Worm (Caenorhabditis elegans) whole organism, L4/young adult: ENCODE results near the gene col-163.

Experiments used
- W03F9.2 ChIP-seq: fragments of 150-350 bp; optimal IDR thresholded peaks from 2 replicates; lab custom pipeline; 2014; ENCODE audit warnings: missing biosample characterization, missing genetic modification characterization
- dao-5 ChIP-seq: sonication (generic microtip); optimal IDR thresholded peaks from 2 replicates; lab custom pipeline; 2016; ENCODE audit warnings: missing genotype, missing genetic modification characterization, moderate library complexity, missing compliant biosample characterization
- him-1 ChIP-seq: sonication (generic microtip); optimal IDR thresholded peaks from 2 replicates; lab custom pipeline; 2016; ENCODE audit warnings: missing genotype, missing genetic modification reagents, missing genetic modification characterization, missing compliant biosample characterization

col-163 gene

DNA sequence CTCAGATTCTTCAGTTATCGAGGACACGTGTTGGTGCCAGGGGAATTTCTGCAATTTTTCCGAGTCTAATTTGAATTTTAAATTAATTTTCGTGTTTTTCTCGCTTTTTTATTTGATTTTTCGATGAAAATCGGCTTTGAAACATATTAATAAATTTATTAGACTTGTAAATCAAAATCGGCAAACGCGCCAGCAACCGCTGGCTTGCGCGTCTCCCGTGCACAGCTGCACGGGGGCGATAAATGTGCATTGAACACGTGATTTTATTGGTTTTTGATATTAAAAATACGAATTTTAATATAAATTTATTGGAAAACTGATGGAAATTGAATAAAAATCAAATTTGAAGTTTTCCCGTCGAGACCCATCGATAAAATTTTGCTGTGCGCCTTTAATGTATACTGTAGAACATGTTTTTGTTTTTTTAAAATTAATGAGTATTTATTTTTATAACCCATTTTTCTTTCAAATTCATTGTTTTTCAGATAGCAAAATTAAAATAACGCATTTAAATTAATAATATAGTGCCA, 19.3 kb upstream of the col-163 start, which contains the start of gene F26F2.7:
Gene F26F2.7, plus strand, starts transcription at position 480 of the 530 bp plus-strand sequence.
- TF ChIP-seq him-1 (tag; lab: Kevin White, UChicago) = peak; percentile 1
- TF ChIP-seq W03F9.2 = peak; percentile 95
- no peak for TF ChIP-seq dao-5 (tag; lab: Kevin White, UChicago)

DNA sequence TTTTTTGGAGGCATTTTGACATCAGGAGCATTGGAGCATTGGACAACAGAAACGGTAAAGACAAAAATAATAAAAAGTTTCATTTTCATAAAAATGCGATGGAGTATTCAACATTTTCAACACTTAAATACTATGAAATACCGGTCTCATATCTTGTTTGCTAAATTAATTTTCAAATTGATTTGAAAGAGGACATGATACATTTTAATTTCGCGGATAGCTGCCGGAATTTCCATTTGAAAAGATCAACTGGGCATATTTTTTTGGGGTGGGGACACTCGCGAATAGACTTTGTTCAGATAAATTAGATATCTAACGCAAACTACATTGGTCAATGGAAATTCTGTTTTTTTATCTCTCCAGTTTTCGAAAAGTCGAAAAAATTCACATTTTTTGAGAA, 5.1 kb upstream of the col-163 start, which contains the start of gene F26F2.10:
Gene F26F2.10, minus strand, starts transcription at position 101 of the 400 bp plus-strand sequence.
- no peak for TF ChIP-seq dao-5 (tag; lab: Kevin White, UChicago)
- TF ChIP-seq W03F9.2 = no peak
- TF ChIP-seq him-1 (tag; lab: Kevin White, UChicago) = no peak

ce11 chrV:20595653-20596052, 4.2 kb upstream of the col-163 start, which contains the start of gene F26F2.11:
Gene F26F2.11 (minus strand): TSS chrV:20595753.
- no peak for TF ChIP-seq him-1 (tag; lab: Kevin White, UChicago)
- TF ChIP-seq W03F9.2 = no peak
- TF ChIP-seq dao-5 (tag; lab: Kevin White, UChicago) = no peak

DNA sequence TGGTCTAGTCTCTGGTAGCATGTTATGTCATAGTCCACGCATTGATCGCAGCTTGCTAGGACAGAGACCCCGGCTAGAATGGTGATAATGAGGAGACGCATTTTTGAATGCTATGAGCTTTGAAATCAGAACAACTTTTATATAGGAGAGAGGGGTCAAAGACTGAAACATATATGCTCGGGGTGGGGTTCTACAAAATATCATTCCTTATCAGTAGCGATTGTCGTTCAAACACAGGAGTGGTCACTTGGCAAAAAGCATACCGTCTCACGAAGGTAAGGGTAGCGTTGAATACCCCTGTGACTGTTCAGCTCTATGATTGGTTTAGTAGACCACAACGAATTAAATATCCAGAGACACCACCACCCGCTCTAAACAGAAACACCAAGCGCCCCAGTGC, 2.8 kb upstream of the col-163 start, which contains the start of gene F46B3.1:
Gene F46B3.1, minus strand, starts transcription at position 101 of the 400 bp plus-strand sequence.
- TF ChIP-seq dao-5 (tag; lab: Kevin White, UChicago) (no peak), him-1 (tag; lab: Kevin White, UChicago) (no peak), W03F9.2 (no peak)

DNA sequence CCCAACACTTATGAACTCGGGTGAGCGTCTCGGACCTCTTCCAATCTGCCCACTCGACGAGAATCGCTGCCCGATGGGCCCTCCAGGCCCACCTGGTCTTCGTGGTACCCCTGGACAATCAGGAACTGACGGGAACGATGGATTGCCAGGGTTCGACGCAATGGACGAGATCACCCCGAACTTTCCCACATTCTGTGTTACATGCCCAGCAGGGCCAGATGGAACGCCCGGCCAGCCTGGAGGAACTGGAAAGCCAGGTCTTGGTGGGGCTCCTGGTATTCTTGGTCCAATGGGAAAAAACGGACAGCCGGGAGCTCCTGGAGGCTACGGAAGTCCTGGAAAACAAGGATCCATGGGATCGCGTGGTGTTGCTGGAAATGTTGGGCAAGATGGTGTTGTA, 809 bp downstream of the col-163 start:
- no peak for TF ChIP-seq W03F9.2
- no peak for TF ChIP-seq dao-5 (tag; lab: Kevin White, UChicago)
- no peak for TF ChIP-seq him-1 (tag; lab: Kevin White, UChicago)

DNA sequence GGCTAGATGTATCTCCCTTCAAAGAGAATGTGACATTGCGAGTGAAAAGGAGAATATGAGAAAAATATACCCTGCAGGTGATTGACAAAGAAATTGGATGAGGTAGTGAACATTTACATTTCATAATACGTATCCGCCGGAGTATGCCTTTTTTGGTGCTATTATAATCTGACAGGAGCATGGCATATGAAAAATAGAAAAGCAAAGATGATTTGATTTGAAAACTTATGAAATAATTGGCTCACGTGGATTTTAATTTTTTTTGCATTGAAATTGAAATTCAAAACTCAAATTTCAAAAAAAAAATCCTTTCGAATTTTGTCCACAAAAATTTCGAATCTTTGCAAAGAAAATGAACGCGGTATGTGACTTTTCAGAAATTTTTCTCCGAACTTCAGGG, 3.1 kb downstream of the col-163 start, which contains the start of gene ttr-11:
Gene ttr-11, plus strand, starts transcription at position 301 of the 400 bp plus-strand sequence.
- no peak for TF ChIP-seq dao-5 (tag; lab: Kevin White, UChicago)
- TF ChIP-seq W03F9.2 = no peak
- TF ChIP-seq him-1 (tag; lab: Kevin White, UChicago) = no peak

- TF ChIP-seq W03F9.2 (no peak), dao-5 (tag; lab: Kevin White, UChicago) (no peak), him-1 (tag; lab: Kevin White, UChicago) (no peak)
These were observed 4.8 kb downstream of the col-163 start, which contains the start of gene ttr-57 for ce11 chrV:20604606-20605155. Gene ttr-57 (plus strand): TSS chrV:20605105.

DNA sequence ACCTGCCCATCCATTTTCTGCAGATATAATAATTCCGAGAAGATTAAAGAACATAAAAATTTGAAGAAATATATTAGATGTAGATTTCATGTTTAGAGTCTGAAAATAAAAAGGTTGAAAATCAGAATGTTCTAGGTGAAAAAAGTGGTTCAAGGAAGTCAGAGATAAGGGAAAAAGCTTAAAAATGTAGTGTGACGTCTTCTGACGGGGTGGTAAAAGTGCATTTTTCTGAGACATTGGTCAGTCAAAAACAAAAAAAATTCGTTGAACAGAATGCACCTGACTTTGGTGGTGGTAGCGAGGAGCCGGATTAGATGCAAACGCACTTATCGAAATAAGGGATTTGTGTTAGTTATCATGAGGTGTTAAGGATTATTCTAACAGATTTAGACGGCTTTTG, 6.7 kb downstream of the col-163 start, which contains the start of gene F46B3.23:
Gene F46B3.23, minus strand, starts transcription at position 101 of the 400 bp plus-strand sequence.
- TF ChIP-seq W03F9.2 = no peak
- no peak for TF ChIP-seq dao-5 (tag; lab: Kevin White, UChicago)
- no peak for TF ChIP-seq him-1 (tag; lab: Kevin White, UChicago)

- TF ChIP-seq him-1 (tag; lab: Kevin White, UChicago) (no peak), dao-5 (tag; lab: Kevin White, UChicago) (no peak), W03F9.2 (no peak)
These were observed 8.8 kb downstream of the col-163 start, which contains the start of gene ttr-12 for ce11 chrV:20608688-20609087. Gene ttr-12 (minus strand): TSS chrV:20608788.

DNA sequence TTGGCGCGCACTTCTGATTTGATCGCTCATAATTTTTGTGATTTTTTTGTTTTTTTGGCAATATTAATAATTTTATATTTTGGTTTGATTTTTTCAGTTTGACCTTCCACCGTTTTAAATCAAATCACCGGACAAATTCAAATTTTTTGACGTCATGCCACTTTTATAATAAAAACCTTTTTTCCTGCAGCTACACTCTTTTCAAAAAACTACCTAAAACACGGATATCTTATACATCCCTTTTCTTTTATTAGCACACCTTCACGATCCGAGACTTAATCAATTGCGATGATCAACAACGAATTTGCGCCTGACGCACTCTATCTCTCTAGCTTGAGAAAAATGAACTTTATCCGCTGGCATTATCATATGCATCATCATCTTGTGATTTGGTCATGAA, 9.6 kb downstream of the col-163 start, which contains the start of gene grd-2:
Gene grd-2, plus strand, starts transcription at position 301 of the 400 bp plus-strand sequence.
- TF ChIP-seq W03F9.2 (no peak), him-1 (tag; lab: Kevin White, UChicago) (no peak), dao-5 (tag; lab: Kevin White, UChicago) (no peak)

DNA sequence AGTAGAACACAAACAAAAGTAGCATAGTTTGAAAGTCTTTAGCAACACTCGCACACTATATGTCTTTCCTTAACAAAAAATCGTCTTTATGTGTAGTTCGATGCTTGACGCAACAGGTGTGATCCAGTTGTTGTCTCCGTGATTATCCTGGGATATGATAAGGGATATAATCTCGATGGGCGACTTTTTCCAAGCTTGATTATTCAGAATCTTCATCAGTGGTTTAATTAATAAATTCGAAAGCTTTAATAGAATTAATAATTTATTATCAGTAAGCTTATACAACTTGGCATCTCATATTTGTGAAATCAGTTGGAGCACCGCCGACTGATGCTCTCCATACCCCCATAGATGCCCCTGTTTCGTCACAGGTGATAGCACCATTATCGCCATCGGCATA, 18.7 kb downstream of the col-163 start, which contains the start of gene F46B3.7:
Gene F46B3.7, minus strand, starts transcription at position 101 of the 400 bp plus-strand sequence.
- TF ChIP-seq him-1 (tag; lab: Kevin White, UChicago) = no peak
- no peak for TF ChIP-seq dao-5 (tag; lab: Kevin White, UChicago)
- no peak for TF ChIP-seq W03F9.2

ce11 chrV:20623060-20623459, 23.2 kb downstream of the col-163 start, which contains the start of gene F46B3.8:
Gene F46B3.8 (minus strand): TSS chrV:20623160.
- no peak for TF ChIP-seq him-1 (tag; lab: Kevin White, UChicago)
- TF ChIP-seq dao-5 (tag; lab: Kevin White, UChicago) = no peak
- TF ChIP-seq W03F9.2 = no peak

DNA sequence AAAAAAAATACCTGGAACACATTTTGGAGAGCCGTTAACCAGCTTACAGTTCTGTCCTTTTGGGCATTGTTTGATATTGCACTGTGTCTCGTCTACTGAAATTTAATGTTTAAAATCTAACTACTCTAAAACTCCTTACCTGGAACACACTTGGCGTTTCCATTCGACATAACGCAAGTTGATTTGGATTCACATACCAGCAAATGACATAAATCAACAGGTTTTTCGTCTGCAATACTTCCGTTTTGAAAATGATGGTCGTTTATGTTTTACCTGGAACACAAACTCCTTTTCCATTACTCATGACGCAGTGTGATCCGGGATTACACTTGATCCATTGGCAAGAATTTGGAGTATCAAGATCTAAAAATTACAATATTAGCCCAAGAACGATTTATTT, 25.4 kb downstream of the col-163 start:
- TF ChIP-seq dao-5 (tag; lab: Kevin White, UChicago) (no peak), him-1 (tag; lab: Kevin White, UChicago) (no peak), W03F9.2 (no peak)
